Fruit fly (Drosophila melanogaster) whole organism, adult: ENCODE measurements around the gene CG4594.

ENCODE experiments used
- CG11617 ChIP-seq: fragments of 200-800 bp; sonication (Bioruptor generic); optimal IDR thresholded peaks from 2 replicates; lab custom pipeline; 2017; ENCODE audit warnings: mild to moderate bottlenecking, missing biosample characterization, missing genetic modification reagents, missing genetic modification characterization
- CG14711 ChIP-seq: fragments of 200-800 bp; sonication (Bioruptor generic); optimal IDR thresholded peaks from 2 replicates; lab custom pipeline; 2018; ENCODE audit warnings: missing biosample characterization, mild to moderate bottlenecking, missing genetic modification characterization, moderate library complexity
- CG1620 ChIP-seq: fragments of 200-800 bp; sonication (Bioruptor generic); optimal IDR thresholded peaks from 2 replicates; lab custom pipeline; 2016; ENCODE audit warnings: missing biosample characterization, missing genetic modification characterization
- CG33017 ChIP-seq: fragments of 200-800 bp; sonication (Bioruptor generic); optimal IDR thresholded peaks from 2 replicates; lab custom pipeline; 2018; ENCODE audit warnings: missing biosample characterization, mild to moderate bottlenecking, missing genetic modification characterization, moderate library complexity
- CG5204 ChIP-seq: fragments of 200-800 bp; sonication (Bioruptor generic); optimal IDR thresholded peaks from 2 replicates; lab custom pipeline; 2016; ENCODE audit warnings: missing biosample characterization, missing genetic modification characterization
- Clk ChIP-seq: fragments of 200-800 bp; sonication (Bioruptor generic); optimal IDR thresholded peaks from 2 replicates; lab custom pipeline; 2017; ENCODE audit warnings: missing biosample characterization, missing genetic modification characterization
- Crg-1 ChIP-seq: fragments of 200-800 bp; sonication (Bioruptor generic); optimal IDR thresholded peaks from 2 replicates; lab custom pipeline; 2016; ENCODE audit warnings: missing biosample characterization, missing genetic modification characterization
- Mnt ChIP-seq: fragments of 200-800 bp; sonication (Bioruptor generic); optimal IDR thresholded peaks from 2 replicates; lab custom pipeline; 2016; ENCODE audit warnings: missing biosample characterization, mild to moderate bottlenecking, missing genetic modification characterization
- cnc ChIP-seq, 2 experiments: fragments of >200 bp; optimal IDR thresholded peaks; 2 replicates each; lab custom pipeline; 2017
- kay ChIP-seq: fragments of 200-800 bp; sonication (Bioruptor generic); peaks from one replicate; lab custom pipeline; 2016; ENCODE audit warnings: missing biosample characterization, missing genetic modification characterization, borderline replicate concordance
- tj ChIP-seq: fragments of 200-800 bp; sonication (Bioruptor generic); optimal IDR thresholded peaks from 3 replicates; lab custom pipeline; 2017; ENCODE audit warnings: missing biosample characterization, mild to moderate bottlenecking, missing genetic modification characterization, moderate library complexity
- toe ChIP-seq: fragments of 200-800 bp; sonication (Bioruptor generic); optimal IDR thresholded peaks from 2 replicates; lab custom pipeline; 2016; ENCODE audit warnings: missing biosample characterization, missing genetic modification characterization

DNA sequence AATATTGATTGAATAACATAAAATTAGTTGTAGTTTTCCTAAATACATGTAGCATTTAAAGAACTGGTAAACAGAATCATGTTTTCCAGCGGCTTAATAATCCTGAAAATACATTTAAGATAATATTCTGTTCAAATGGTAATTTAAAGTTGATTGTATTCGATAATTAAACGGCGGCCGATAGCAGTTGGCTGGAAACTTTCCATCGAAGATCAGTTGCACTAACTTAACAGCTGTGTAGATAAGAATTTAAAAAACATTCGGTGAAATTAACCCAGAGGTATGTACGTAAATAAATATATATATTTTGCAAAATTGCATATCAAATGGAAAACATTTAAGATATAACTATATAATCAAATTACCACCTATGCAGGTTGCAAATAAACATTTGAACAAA is at the start of gene CG4594:
- TF ChIP-seq tj (no peak), Clk (GFP tag; lab: Kevin White, UChicago) (no peak), kay (GFP tag; lab: Kevin White, UChicago) (no peak), CG33017 (tag; lab: Kevin White, UChicago) (no peak), CG11617 (GFP tag; lab: Kevin White, UChicago) (no peak), cnc (optimal IDR thresholded peaks at IDR 0.05; lab: Kevin White, UChicago) (no peak), Crg-1 (no peak), CG5204 (GFP tag; lab: Kevin White, UChicago) (no peak), Mnt (GFP tag; lab: Kevin White, UChicago) (no peak), toe (GFP tag; lab: Kevin White, UChicago) (no peak), CG14711 (tag; lab: Kevin White, UChicago) (no peak), CG1620 (GFP tag; lab: Kevin White, UChicago) (no peak)
